Fruit fly (Drosophila melanogaster) whole organism, embryonic: ENCODE results near the gene TH1.

Source experiments
- B-H1 ChIP-seq: fragments of 200-800 bp; sonication (Bioruptor generic); IDR thresholded peaks from 3 replicates; pipeline ENCODE4 v1.3.6; 2022; ENCODE audit warnings: missing biosample characterization, missing genetic modification characterization
- B-H2 ChIP-seq: fragments of 200-800 bp; sonication (Bioruptor generic); optimal IDR thresholded peaks from 2 replicates; lab custom pipeline; 2018; ENCODE audit warnings: missing biosample characterization, mild to moderate bottlenecking, missing genetic modification characterization
- BtbVII ChIP-seq: fragments of 200-800 bp; sonication (Bioruptor generic); optimal IDR thresholded peaks from 3 replicates; lab custom pipeline; 2017; ENCODE audit warnings: missing biosample characterization, mild to moderate bottlenecking, missing genetic modification characterization
- CG10543 ChIP-seq: fragments of 200-800 bp; sonication (Bioruptor generic); optimal IDR thresholded peaks from 3 replicates; lab custom pipeline; 2017; ENCODE audit warnings: missing biosample characterization, mild to moderate bottlenecking, missing genetic modification characterization, moderate library complexity
- CG13287 ChIP-seq: fragments of 200-800 bp; sonication (Bioruptor generic); IDR thresholded peaks from 2 replicates; pipeline ENCODE4 v1.3.6; 2022; ENCODE audit warnings: missing biosample characterization, missing genetic modification characterization; ENCODE audit not compliant: partially characterized antibody
- CG13424 ChIP-seq: fragments of 200-800 bp; sonication (Bioruptor generic); optimal IDR thresholded peaks from 2 replicates; lab custom pipeline; 2019; ENCODE audit warnings: missing biosample characterization, mild to moderate bottlenecking, missing genetic modification characterization, moderate library complexity
- CG13894 ChIP-seq: fragments of 200-800 bp; sonication (Bioruptor generic); optimal IDR thresholded peaks from 3 replicates; lab custom pipeline; 2018; ENCODE audit warnings: missing biosample characterization, mild to moderate bottlenecking, missing genetic modification characterization, moderate library complexity
- CG2199 ChIP-seq: fragments of 200-800 bp; sonication (Bioruptor generic); IDR thresholded peaks from 3 replicates; pipeline ENCODE4 v1.3.6; 2022; ENCODE audit warnings: missing biosample characterization, missing genetic modification characterization
- CG31365 ChIP-seq: fragments of 200-800 bp; sonication (Bioruptor generic); optimal IDR thresholded peaks from 2 replicates; lab custom pipeline; 2018; ENCODE audit warnings: missing biosample characterization, mild to moderate bottlenecking, missing genetic modification characterization
- CG34224 ChIP-seq: fragments of 200-800 bp; sonication (Bioruptor generic); IDR thresholded peaks from 3 replicates; pipeline ENCODE4 v1.3.6; 2022; ENCODE audit warnings: missing biosample characterization, missing genetic modification characterization; ENCODE audit not compliant: partially characterized antibody
- CG34376 ChIP-seq: fragments of 200-800 bp; sonication (Bioruptor generic); optimal IDR thresholded peaks from 2 replicates; lab custom pipeline; 2018; ENCODE audit warnings: missing biosample characterization, mild to moderate bottlenecking, missing genetic modification characterization
- CG34422 ChIP-seq: fragments of 200-800 bp; sonication (Bioruptor generic); IDR thresholded peaks from 3 replicates; pipeline ENCODE4 v1.3.6; 2022; ENCODE audit warnings: missing biosample characterization, missing genetic modification characterization
- CG5180 ChIP-seq: fragments of 200-800 bp; sonication (Bioruptor generic); optimal IDR thresholded peaks from 3 replicates; lab custom pipeline; 2017; ENCODE audit warnings: missing biosample characterization, missing genetic modification characterization, mild to moderate bottlenecking, moderate library complexity, missing genetic modification reagents
- CG7556 ChIP-seq: fragments of 200-800 bp; sonication (Bioruptor generic); optimal IDR thresholded peaks from 2 replicates; lab custom pipeline; 2017; ENCODE audit warnings: missing biosample characterization, mild to moderate bottlenecking, missing genetic modification characterization
- CG8281 ChIP-seq: fragments of 200-800 bp; sonication (Bioruptor generic); optimal IDR thresholded peaks from 2 replicates; lab custom pipeline; 2018; ENCODE audit warnings: missing biosample characterization, mild to moderate bottlenecking, missing genetic modification characterization, moderate library complexity
- CkIIα-i1 ChIP-seq: fragments of 200-800 bp; sonication (Bioruptor generic); IDR thresholded peaks from 2 replicates; pipeline ENCODE4 v1.3.6; 2022; ENCODE audit warnings: missing biosample characterization, missing genetic modification characterization
- D19B ChIP-seq: fragments of 200-800 bp; sonication (Bioruptor generic); optimal IDR thresholded peaks from 2 replicates; lab custom pipeline; 2017; ENCODE audit warnings: missing biosample characterization, mild to moderate bottlenecking, missing genetic modification characterization
- Deaf1 ChIP-seq: fragments of 200-800 bp; optimal IDR thresholded peaks from 3 replicates; lab custom pipeline; 2019; ENCODE audit warnings: missing biosample characterization, mild to moderate bottlenecking, missing genetic modification characterization, moderate library complexity
- Doc3 ChIP-seq: fragments of 200-800 bp; sonication (Bioruptor generic); IDR thresholded peaks from 3 replicates; pipeline ENCODE4 v1.3.6; 2022; ENCODE audit warnings: missing biosample characterization, missing genetic modification characterization; ENCODE audit not compliant: partially characterized antibody
- Drgx ChIP-seq: fragments of 200-800 bp; sonication (Bioruptor generic); IDR thresholded peaks from 2 replicates; pipeline ENCODE4 v1.3.6; 2022; ENCODE audit warnings: missing biosample characterization, missing genetic modification characterization
- NfI ChIP-seq: fragments of 200-800 bp; sonication (Bioruptor generic); optimal IDR thresholded peaks from 3 replicates; lab custom pipeline; 2018; ENCODE audit warnings: missing biosample characterization, mild to moderate bottlenecking, missing genetic modification characterization, moderate library complexity
- Pdp1 ChIP-seq, 2 experiments: fragments of 200-800 bp; sonication (Bioruptor generic); optimal IDR thresholded peaks; 3 replicates each; lab custom pipeline; 2016; ENCODE audit warnings: missing biosample characterization in 2 of 2, missing genetic modification characterization in 2 of 2, mild to moderate bottlenecking in 1 of 2, moderate library complexity in 1 of 2
- Scr ChIP-seq: fragments of 200-800 bp; sonication (Bioruptor generic); IDR thresholded peaks from 2 replicates; pipeline ENCODE4 v1.3.6; 2022; ENCODE audit warnings: missing biosample characterization, missing genetic modification characterization; ENCODE audit not compliant: partially characterized antibody
- abd-A ChIP-seq: fragments of 200-800 bp; sonication (Bioruptor generic); optimal IDR thresholded peaks from 3 replicates; lab custom pipeline; 2019; ENCODE audit warnings: missing biosample characterization, mild to moderate bottlenecking, missing genetic modification characterization, moderate library complexity
- amos ChIP-seq: fragments of 200-800 bp; sonication (Bioruptor generic); IDR thresholded peaks from 2 replicates; pipeline ENCODE4 v1.3.6; 2022; ENCODE audit warnings: missing biosample characterization, missing genetic modification characterization; ENCODE audit not compliant: partially characterized antibody
- aop ChIP-seq: fragments of 200-800 bp; sonication (Bioruptor generic); IDR thresholded peaks from 2 replicates; pipeline ENCODE4 v1.3.6; 2022; ENCODE audit warnings: missing biosample characterization, missing genetic modification characterization
- cas ChIP-seq: fragments of 200-800 bp; sonication (Bioruptor generic); IDR thresholded peaks from 2 replicates; pipeline ENCODE4 v1.3.6; 2022; ENCODE audit warnings: missing biosample characterization, missing genetic modification characterization
- cg ChIP-seq: fragments of 200-800 bp; sonication (Bioruptor generic); optimal IDR thresholded peaks from 3 replicates; lab custom pipeline; 2019; ENCODE audit warnings: missing biosample characterization, mild to moderate bottlenecking, missing genetic modification characterization, moderate library complexity
- chinmo ChIP-seq: fragments of 200-800 bp; sonication (Bioruptor generic); IDR thresholded peaks from 4 replicates; pipeline ENCODE4 v1.3.6; 2022; ENCODE audit warnings: missing biosample characterization, missing genetic modification characterization; ENCODE audit not compliant: partially characterized antibody
- crol ChIP-seq: fragments of 200-800 bp; sonication (Bioruptor generic); IDR thresholded peaks from 2 replicates; pipeline ENCODE4 v1.3.6; 2022; ENCODE audit warnings: missing biosample characterization, missing genetic modification characterization
- dm ChIP-seq: fragments of 200-800 bp; sonication (Bioruptor generic); optimal IDR thresholded peaks from 3 replicates; lab custom pipeline; 2016; ENCODE audit warnings: missing biosample characterization, missing genetic modification characterization
- eve ChIP-seq, 2 experiments: fragments of >200 bp; optimal IDR thresholded peaks; 2 replicates each; lab custom pipeline; 2017; ENCODE audit warnings: missing biosample characterization in 2 of 2, missing genetic modification characterization in 2 of 2
- fd64A ChIP-seq: fragments of 200-800 bp; sonication (Bioruptor generic); optimal IDR thresholded peaks from 3 replicates; lab custom pipeline; 2018; ENCODE audit warnings: missing biosample characterization, mild to moderate bottlenecking, missing genetic modification characterization
- gt ChIP-seq: fragments of 200-800 bp; sonication (Bioruptor generic); IDR thresholded peaks from 2 replicates; pipeline ENCODE4 v1.3.6; 2022; ENCODE audit warnings: missing biosample characterization, missing genetic modification characterization
- nom ChIP-seq: fragments of 200-800 bp; sonication (Bioruptor generic); optimal IDR thresholded peaks from 2 replicates; lab custom pipeline; 2017; ENCODE audit warnings: missing biosample characterization, missing genetic modification characterization, mild to moderate bottlenecking, moderate library complexity, missing genetic modification reagents
- onecut ChIP-seq: fragments of 200-800 bp; sonication (Bioruptor generic); IDR thresholded peaks from 2 replicates; pipeline ENCODE4 v1.3.6; 2022; ENCODE audit warnings: missing biosample characterization, missing genetic modification characterization
- prd ChIP-seq, 3 experiments: fragments of >200 bp in 2 of 3; fragments of 200-800 bp in 1 of 3; sonication (Bioruptor generic) in 1 of 3; optimal IDR thresholded peaks in 2 of 3; IDR thresholded peaks in 1 of 3; 2 replicates in 2 of 3; 3 replicates in 1 of 3; pipeline versions ENCODE4 v1.3.6 to Lab custom; 2017 to 2022; ENCODE audit warnings: missing biosample characterization in 1 of 3, missing genetic modification characterization in 1 of 3
- pros ChIP-seq: fragments of 200-800 bp; sonication (Bioruptor generic); optimal IDR thresholded peaks from 3 replicates; lab custom pipeline; 2019; ENCODE audit warnings: missing biosample characterization, mild to moderate bottlenecking, missing genetic modification characterization, moderate library complexity
- pzg ChIP-seq: fragments of 200-800 bp; sonication (Bioruptor generic); optimal IDR thresholded peaks from 3 replicates; lab custom pipeline; 2018; ENCODE audit warnings: missing biosample characterization, mild to moderate bottlenecking, missing genetic modification characterization, moderate library complexity
- slou ChIP-seq: fragments of 200-800 bp; sonication (Bioruptor generic); optimal IDR thresholded peaks from 3 replicates; lab custom pipeline; 2016; ENCODE audit warnings: missing biosample characterization, missing genetic modification characterization
- so ChIP-seq: fragments of 200-800 bp; sonication (Bioruptor generic); IDR thresholded peaks from 3 replicates; pipeline ENCODE4 v1.3.6; 2022; ENCODE audit warnings: missing biosample characterization, missing genetic modification characterization
- sr ChIP-seq: fragments of 200-800 bp; sonication (Bioruptor generic); IDR thresholded peaks from 3 replicates; pipeline ENCODE4 v1.3.6; 2022; ENCODE audit warnings: missing biosample characterization, missing genetic modification characterization
- unc-4 ChIP-seq: fragments of 200-800 bp; sonication (Bioruptor generic); IDR thresholded peaks from 2 replicates; pipeline ENCODE4 v1.3.6; 2022; ENCODE audit warnings: missing biosample characterization, missing genetic modification characterization; ENCODE audit not compliant: partially characterized antibody

The TH1 gene

DNA sequence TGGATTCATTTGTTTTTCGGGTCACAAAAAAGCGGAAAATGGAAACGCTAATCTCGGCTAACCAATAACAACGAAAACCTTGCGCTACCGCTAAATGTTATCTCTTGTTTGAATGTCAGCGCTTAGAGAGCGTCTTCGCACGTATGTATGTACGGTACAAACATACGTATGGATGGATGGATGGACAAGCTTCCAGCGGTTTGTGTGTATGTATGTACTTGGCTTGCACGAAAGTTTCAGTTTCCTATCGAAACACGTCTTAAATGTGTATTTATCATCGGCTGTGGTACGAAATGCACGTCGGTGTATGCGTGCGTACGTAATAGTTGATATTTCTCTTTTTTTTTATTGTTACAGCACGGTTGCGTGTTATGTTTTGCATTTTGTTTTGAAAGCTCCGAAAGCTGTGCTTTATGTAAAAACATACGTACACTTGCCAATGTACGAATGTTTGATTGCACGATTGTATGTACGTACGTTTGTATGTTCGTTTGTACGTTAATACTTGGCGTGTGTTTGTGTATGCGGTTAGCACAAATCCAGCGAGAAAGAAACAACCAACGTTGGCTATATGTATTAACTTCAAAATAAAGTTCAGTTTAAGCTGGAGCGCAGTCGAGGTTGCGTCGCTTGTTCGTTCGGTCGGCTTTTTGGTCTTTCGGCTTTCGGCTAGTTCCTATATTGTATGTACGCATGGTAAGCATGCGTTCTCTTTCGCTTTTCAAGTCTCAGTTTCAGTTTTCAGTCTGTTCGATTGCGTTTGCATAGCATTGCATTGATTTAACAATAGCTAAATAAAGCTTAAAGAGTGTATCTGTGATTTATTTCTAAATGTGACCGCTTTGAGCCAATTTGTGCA lies 18.5 kb downstream of the TH1 start, which contains the start of gene Fur2:
TSS of gene Fur2 (plus strand) at position 595 of the 859 bp plus-strand sequence.
- TF ChIP-seq CG13424 (tag; lab: Kevin White, UChicago) (no peak), Scr (GFP tag; lab: Robert Waterston, UW) (no peak), eve (GFP tag; optimal IDR thresholded peaks at IDR 0.05; lab: Kevin White, UChicago) (peak in 1 of 2 experiments; percentile 45), gt (no peak), unc-4 (GFP tag; lab: Robert Waterston, UW) (0 out of 2 replicates have a peak, but pooled peaks have one; percentile 10), CG34422 (GFP tag; lab: Robert Waterston, UW) (no peak), fd64A (GFP tag; lab: Kevin White, UChicago) (no peak), CG10543 (GFP tag; lab: Kevin White, UChicago) (no peak), CG34376 (GFP tag; lab: Kevin White, UChicago) (peak; percentile 27), CG2199 (0 out of 3 replicates have a peak, but pooled peaks have one; percentile 59), crol (no peak), CG13894 (tag; lab: Kevin White, UChicago) (no peak), cg (GFP tag; lab: Kevin White, UChicago) (peak; percentile 63), sr (GFP tag; lab: Robert Waterston, UW) (no peak), cas (GFP tag; lab: Robert Waterston, UW) (no peak), dm (no peak), CG7556 (no peak), B-H2 (GFP tag; lab: Kevin White, UChicago) (peak; percentile 7), aop (GFP tag; lab: Robert Waterston, UW) (no peak), so (GFP tag; lab: Robert Waterston, UW) (no peak), nom (peak; percentile 49), CG5180 (peak; percentile 75), onecut (GFP tag; lab: Robert Waterston, UW) (peak; percentile 18; the same call in 1 of the 2 replicates), CG31365 (no peak), CG13287 (GFP tag; lab: Robert Waterston, UW) (0 out of 2 replicates have a peak, but pooled peaks have one; percentile 34), Doc3 (GFP tag; lab: Robert Waterston, UW) (no peak), NfI (GFP tag; lab: Kevin White, UChicago) (no peak), Pdp1 (GFP tag; optimal IDR thresholded peaks at IDR 0.05; lab: Kevin White, UChicago) (peak in 1 of 2 experiments; percentile 95), Deaf1 (tag; lab: Kevin White, UChicago) (peak; percentile 79), Drgx (GFP tag; lab: Robert Waterston, UW) (peak; percentile 41; the same call in 1 of the 2 replicates), chinmo (peak; percentile 87; the same call in 1 of the 4 replicates), slou (GFP tag; lab: Kevin White, UChicago) (no peak), CG8281 (tag; lab: Kevin White, UChicago) (peak; percentile 52), D19B (GFP tag; lab: Kevin White, UChicago) (no peak), amos (no peak), pzg (GFP tag; lab: Kevin White, UChicago) (no peak), B-H1 (GFP tag; lab: Robert Waterston, UW) (no peak), prd (optimal IDR thresholded peaks at IDR 0.05; lab: Kevin White, UChicago) (no peak), prd (GFP tag; IDR thresholded peaks at IDR 0.05; lab: Robert Waterston, UW) (no peak), CkIIα-i1 (GFP tag; lab: Robert Waterston, UW) (no peak), BtbVII (GFP tag; lab: Kevin White, UChicago) (no peak), abd-A (tag; lab: Kevin White, UChicago) (peak; percentile 53), pros (peak; percentile 50), CG34224 (GFP tag; lab: Robert Waterston, UW) (peak; percentile 35; the same call in 1 of the 3 replicates)
